Fruit fly (Drosophila melanogaster) whole organism, prepupa: Measurements from ENCODE around the gene IntS9.
A peak's percentile ranks its signal among the peaks of the same experiment; 100 is the strongest.

ENCODE experiments used
- Blimp-1 ChIP-seq: fragments of 200-800 bp; sonication (Bioruptor generic); optimal IDR thresholded peaks from 3 replicates; lab custom pipeline; 2017; ENCODE audit warnings: missing biosample characterization, missing genetic modification characterization, mild to moderate bottlenecking, moderate library complexity, missing genetic modification reagents
- CG10631 ChIP-seq: fragments of 200-800 bp; sonication (Bioruptor generic); optimal IDR thresholded peaks from 2 replicates; lab custom pipeline; 2016; ENCODE audit warnings: missing biosample characterization, missing genetic modification characterization
- CG10669 ChIP-seq: fragments of 200-800 bp; sonication (Bioruptor generic); optimal IDR thresholded peaks from 3 replicates; lab custom pipeline; 2018; ENCODE audit warnings: missing biosample characterization, mild to moderate bottlenecking, missing genetic modification characterization, moderate library complexity
- CG11294 ChIP-seq: fragments of 200-800 bp; sonication (Bioruptor generic); IDR thresholded peaks from 2 replicates; pipeline ENCODE4 v1.3.6; 2022; ENCODE audit warnings: missing biosample characterization, missing genetic modification characterization
- CG11762 ChIP-seq: fragments of 200-800 bp; sonication (Bioruptor generic); optimal IDR thresholded peaks from 3 replicates; lab custom pipeline; 2016; ENCODE audit warnings: missing biosample characterization, missing genetic modification characterization; ENCODE audit not compliant: insufficient read depth
- CG15336 ChIP-seq: fragments of 200-800 bp; sonication (Bioruptor generic); IDR thresholded peaks from 2 replicates; pipeline ENCODE4 v1.3.6; 2022; ENCODE audit warnings: missing biosample characterization, missing genetic modification characterization
- CG3032 ChIP-seq: fragments of 200-800 bp; optimal IDR thresholded peaks from 2 replicates; lab custom pipeline; 2019; ENCODE audit warnings: missing biosample characterization, mild to moderate bottlenecking, missing genetic modification characterization, moderate library complexity
- CG31627 ChIP-seq: fragments of 200-800 bp; sonication (Bioruptor generic); optimal IDR thresholded peaks from 3 replicates; lab custom pipeline; 2016; ENCODE audit warnings: missing biosample characterization, missing genetic modification characterization
- CG32006 ChIP-seq: fragments of 200-800 bp; sonication (Bioruptor generic); optimal IDR thresholded peaks from 3 replicates; lab custom pipeline; 2017; ENCODE audit warnings: missing biosample characterization, mild to moderate bottlenecking, missing genetic modification characterization
- CG3919 ChIP-seq: fragments of 200-800 bp; sonication (Bioruptor generic); optimal IDR thresholded peaks from 3 replicates; lab custom pipeline; 2016; ENCODE audit warnings: missing biosample characterization, missing genetic modification characterization
- CG4318 ChIP-seq: fragments of 200-800 bp; sonication (Bioruptor generic); optimal IDR thresholded peaks from 3 replicates; lab custom pipeline; 2017; ENCODE audit warnings: missing biosample characterization, mild to moderate bottlenecking, missing genetic modification characterization
- CG6163 ChIP-seq: fragments of 200-800 bp; sonication (Bioruptor generic); IDR thresholded peaks from 3 replicates; pipeline ENCODE4 v1.3.6; 2022; ENCODE audit warnings: missing biosample characterization, missing genetic modification characterization
- CG6276 ChIP-seq: fragments of 200-800 bp; sonication (Bioruptor generic); optimal IDR thresholded peaks from 2 replicates; lab custom pipeline; 2017; ENCODE audit warnings: missing biosample characterization, mild to moderate bottlenecking, missing genetic modification characterization
- CG7368 ChIP-seq: fragments of 200-800 bp; sonication (Bioruptor generic); optimal IDR thresholded peaks from 3 replicates; lab custom pipeline; 2016; ENCODE audit warnings: missing biosample characterization, missing genetic modification characterization
- CG8119 ChIP-seq: fragments of 200-800 bp; sonication (Bioruptor generic); IDR thresholded peaks from 3 replicates; pipeline ENCODE4 v1.3.6; 2022; ENCODE audit warnings: missing biosample characterization, missing genetic modification characterization
- CG8319 ChIP-seq: fragments of 200-800 bp; sonication (Bioruptor generic); optimal IDR thresholded peaks from 3 replicates; lab custom pipeline; 2016; ENCODE audit warnings: missing biosample characterization, missing genetic modification characterization
- CG8632 ChIP-seq: fragments of 200-800 bp; sonication (Bioruptor generic); optimal IDR thresholded peaks from 3 replicates; lab custom pipeline; 2016; ENCODE audit warnings: missing biosample characterization, missing genetic modification characterization
- CG9139 ChIP-seq: fragments of 200-800 bp; sonication (Bioruptor generic); optimal IDR thresholded peaks from 3 replicates; lab custom pipeline; 2017; ENCODE audit warnings: missing biosample characterization, mild to moderate bottlenecking, missing genetic modification characterization
- Eip75B ChIP-seq: fragments of 200-800 bp; sonication (Bioruptor generic); optimal IDR thresholded peaks from 3 replicates; lab custom pipeline; 2016; ENCODE audit warnings: missing biosample characterization, missing genetic modification characterization
- Eip78C ChIP-seq: fragments of 200-800 bp; sonication (Bioruptor generic); peaks from one replicate; lab custom pipeline; 2016; ENCODE audit warnings: missing biosample characterization, missing genetic modification characterization
- Eip93F ChIP-seq: fragments of 200-800 bp; sonication (Bioruptor generic); optimal IDR thresholded peaks from 2 replicates; lab custom pipeline; 2016; ENCODE audit warnings: missing biosample characterization, mild to moderate bottlenecking, missing genetic modification characterization
- Ets21C ChIP-seq: fragments of 200-800 bp; sonication (Bioruptor generic); optimal IDR thresholded peaks from 3 replicates; lab custom pipeline; 2016; ENCODE audit warnings: missing biosample characterization, missing genetic modification characterization
- Ets96B ChIP-seq: fragments of 200-800 bp; optimal IDR thresholded peaks from 2 replicates; lab custom pipeline; 2019; ENCODE audit warnings: missing biosample characterization, mild to moderate bottlenecking, missing genetic modification characterization, moderate library complexity
- Gug ChIP-seq: fragments of 200-800 bp; sonication (Bioruptor generic); IDR thresholded peaks from 2 replicates; pipeline ENCODE4 v1.3.6; 2022; ENCODE audit warnings: missing biosample characterization, missing genetic modification characterization
- Hr39 ChIP-seq: fragments of 200-800 bp; sonication (Bioruptor generic); optimal IDR thresholded peaks from 2 replicates; lab custom pipeline; 2016; ENCODE audit warnings: missing biosample characterization, missing genetic modification characterization
- Hr4 ChIP-seq: fragments of 200-800 bp; sonication (Bioruptor generic); optimal IDR thresholded peaks from 3 replicates; lab custom pipeline; 2016; ENCODE audit warnings: missing biosample characterization, missing genetic modification characterization
- Lpt ChIP-seq: fragments of 200-800 bp; sonication (Bioruptor generic); optimal IDR thresholded peaks from 3 replicates; lab custom pipeline; 2016; ENCODE audit warnings: missing biosample characterization, missing genetic modification characterization
- Met ChIP-seq: fragments of 200-800 bp; sonication (Bioruptor generic); optimal IDR thresholded peaks from 3 replicates; lab custom pipeline; 2016; ENCODE audit warnings: missing biosample characterization, missing genetic modification characterization
- OdsH ChIP-seq: fragments of 200-800 bp; sonication (Bioruptor generic); optimal IDR thresholded peaks from 3 replicates; lab custom pipeline; 2016; ENCODE audit warnings: missing biosample characterization, missing genetic modification characterization
- Smox ChIP-seq: fragments of 200-800 bp; sonication (Bioruptor generic); optimal IDR thresholded peaks from 3 replicates; lab custom pipeline; 2016; ENCODE audit warnings: missing biosample characterization, missing genetic modification characterization
- Sox102F ChIP-seq: fragments of 200-800 bp; sonication (Bioruptor generic); optimal IDR thresholded peaks from 2 replicates; lab custom pipeline; 2016; ENCODE audit warnings: missing biosample characterization, mild to moderate bottlenecking, missing genetic modification characterization
- Sox14 ChIP-seq: fragments of 200-800 bp; sonication (Bioruptor generic); optimal IDR thresholded peaks from 3 replicates; lab custom pipeline; 2016; ENCODE audit warnings: missing biosample characterization, missing genetic modification characterization
- achi ChIP-seq: fragments of 200-800 bp; sonication (Bioruptor generic); optimal IDR thresholded peaks from 3 replicates; lab custom pipeline; 2016; ENCODE audit warnings: missing biosample characterization, missing genetic modification characterization
- acj6 ChIP-seq: fragments of 200-800 bp; sonication (Bioruptor generic); optimal IDR thresholded peaks from 3 replicates; lab custom pipeline; 2016; ENCODE audit warnings: missing biosample characterization, missing genetic modification characterization
- dac ChIP-seq: fragments of 200-800 bp; sonication (Bioruptor generic); optimal IDR thresholded peaks from 2 replicates; lab custom pipeline; 2017; ENCODE audit warnings: missing biosample characterization, mild to moderate bottlenecking, missing genetic modification characterization
- dsx ChIP-seq: fragments of 200-800 bp; optimal IDR thresholded peaks from 3 replicates; lab custom pipeline; 2019; ENCODE audit warnings: missing biosample characterization, mild to moderate bottlenecking, missing genetic modification characterization, moderate library complexity; ENCODE audit not compliant: poor library complexity, severe bottlenecking
- fd59A ChIP-seq: fragments of 200-800 bp; sonication (Bioruptor generic); optimal IDR thresholded peaks from 2 replicates; lab custom pipeline; 2017; ENCODE audit warnings: missing biosample characterization, mild to moderate bottlenecking, missing genetic modification characterization, missing genetic modification reagents
- fd85E ChIP-seq: fragments of 200-800 bp; sonication (Bioruptor generic); optimal IDR thresholded peaks from 3 replicates; lab custom pipeline; 2016; ENCODE audit warnings: missing biosample characterization, missing genetic modification characterization
- fkh ChIP-seq: fragments of 200-800 bp; sonication (Bioruptor generic); optimal IDR thresholded peaks from 3 replicates; lab custom pipeline; 2017; ENCODE audit warnings: missing biosample characterization, mild to moderate bottlenecking, missing genetic modification characterization, moderate library complexity
- lz ChIP-seq: fragments of 200-800 bp; sonication (Bioruptor generic); optimal IDR thresholded peaks from 3 replicates; lab custom pipeline; 2016; ENCODE audit warnings: missing biosample characterization, missing genetic modification characterization
- net ChIP-seq: fragments of 200-800 bp; sonication (Bioruptor generic); optimal IDR thresholded peaks from 3 replicates; lab custom pipeline; 2016; ENCODE audit warnings: missing biosample characterization, missing genetic modification characterization
- salr ChIP-seq, 2 experiments: fragments of 200-800 bp; sonication (Bioruptor generic); optimal IDR thresholded peaks; 3 replicates each; lab custom pipeline; 2016 to 2018; ENCODE audit warnings: missing biosample characterization in 2 of 2, missing genetic modification characterization in 2 of 2, mild to moderate bottlenecking in 1 of 2
- spab ChIP-seq: fragments of 200-800 bp; sonication (Bioruptor generic); optimal IDR thresholded peaks from 2 replicates; lab custom pipeline; 2017; ENCODE audit warnings: missing biosample characterization, mild to moderate bottlenecking, missing genetic modification characterization, missing genetic modification reagents
- ss ChIP-seq, 2 experiments: fragments of 200-800 bp; sonication (Bioruptor generic); optimal IDR thresholded peaks; 2 replicates in 1 of 2; 3 replicates in 1 of 2; lab custom pipeline; 2017 to 2018; ENCODE audit warnings: mild to moderate bottlenecking in 2 of 2, missing biosample characterization in 2 of 2, missing genetic modification characterization in 2 of 2, moderate library complexity in 1 of 2
- svp ChIP-seq: fragments of 200-800 bp; sonication (Bioruptor generic); peaks from one replicate; lab custom pipeline; 2016; ENCODE audit warnings: missing biosample characterization, missing genetic modification characterization
- topi ChIP-seq: fragments of 200-800 bp; sonication (Bioruptor generic); optimal IDR thresholded peaks from 3 replicates; lab custom pipeline; 2016; ENCODE audit warnings: missing biosample characterization, missing genetic modification characterization
- vri ChIP-seq: fragments of 200-800 bp; sonication (Bioruptor generic); optimal IDR thresholded peaks from 3 replicates; lab custom pipeline; 2016; ENCODE audit warnings: missing biosample characterization, mild to moderate bottlenecking, missing genetic modification characterization

Gene IntS9

dm6 chr3L:16149418-16150160 lies 44.2 kb upstream of the IntS9 start (continued):
- TF ChIP-seq svp (peak; percentile 80), Blimp-1 (no peak), Hr39 (GFP tag; lab: Kevin White, UChicago) (peak; percentile 23), Eip75B (GFP tag; lab: Kevin White, UChicago) (peak; percentile 42), CG3919 (GFP tag; lab: Kevin White, UChicago) (peak; percentile 36), CG7368 (no peak), Eip93F (GFP tag; lab: Kevin White, UChicago) (peak; percentile 58), CG15336 (GFP tag; lab: Robert Waterston, UW) (no peak), vri (GFP tag; lab: Kevin White, UChicago) (peak; percentile 46)

- TF ChIP-seq CG3919 (GFP tag; lab: Kevin White, UChicago) (peak; percentile 49), CG11294 (GFP tag; lab: Robert Waterston, UW) (no peak), salr (GFP tag; optimal IDR thresholded peaks at IDR 0.05; lab: Kevin White, UChicago) (peak in 1 of 2 experiments; percentile 59), CG9139 (GFP tag; lab: Kevin White, UChicago) (no peak), CG4318 (GFP tag; lab: Kevin White, UChicago) (no peak), fd59A (peak; percentile 21), Hr39 (GFP tag; lab: Kevin White, UChicago) (peak; percentile 21), Gug (GFP tag; lab: Robert Waterston, UW) (no peak), CG8632 (peak; percentile 45), fkh (GFP tag; lab: Kevin White, UChicago) (no peak), spab (GFP tag; lab: Kevin White, UChicago) (peak; percentile 31), Hr4 (GFP tag; lab: Kevin White, UChicago) (peak; percentile 36), CG3032 (tag; lab: Kevin White, UChicago) (peak; percentile 45), Ets21C (GFP tag; lab: Kevin White, UChicago) (peak; percentile 31), CG10631 (peak; percentile 60), CG15336 (GFP tag; lab: Robert Waterston, UW) (peak; percentile 54), dac (GFP tag; lab: Kevin White, UChicago) (peak; percentile 8), Sox102F (GFP tag; lab: Kevin White, UChicago) (peak; percentile 42), Ets96B (tag; lab: Kevin White, UChicago) (peak; percentile 40), Sox14 (peak; percentile 36), CG8119 (GFP tag; lab: Robert Waterston, UW) (0 out of 3 replicates have a peak, but pooled peaks have one; percentile 10), ss (GFP tag; optimal IDR thresholded peaks at IDR 0.05; lab: Kevin White, UChicago) (peak in 1 of 2 experiments; percentile 24), CG11762 (GFP tag; lab: Kevin White, UChicago) (peak; percentile 61), CG31627 (GFP tag; lab: Kevin White, UChicago) (peak; percentile 39), Smox (GFP tag; lab: Kevin White, UChicago) (peak; percentile 55), vri (GFP tag; lab: Kevin White, UChicago) (no peak), fd85E (no peak), dsx (GFP tag; lab: Kevin White, UChicago) (no peak), OdsH (GFP tag; lab: Kevin White, UChicago) (peak; percentile 36), CG6163 (GFP tag; lab: Robert Waterston, UW) (no peak), acj6 (peak; percentile 48), CG8319 (GFP tag; lab: Kevin White, UChicago) (peak; percentile 46), achi (no peak), lz (GFP tag; lab: Kevin White, UChicago) (peak; percentile 50), Met (GFP tag; lab: Kevin White, UChicago) (peak; percentile 48), net (GFP tag; lab: Kevin White, UChicago) (peak; percentile 31), Eip75B (GFP tag; lab: Kevin White, UChicago) (peak; percentile 64), CG32006 (peak; percentile 61), CG10669 (peak; percentile 39), CG6276 (GFP tag; lab: Kevin White, UChicago) (peak; percentile 17), Blimp-1 (no peak), Eip78C (peak; percentile 87), topi (GFP tag; lab: Kevin White, UChicago) (peak; percentile 44), svp (no peak), Eip93F (GFP tag; lab: Kevin White, UChicago) (peak; percentile 8), Lpt (GFP tag; lab: Kevin White, UChicago) (no peak)
These were observed 42.4 kb upstream of the IntS9 start for dm6 chr3L:16147819-16148236.
